Worm (Caenorhabditis elegans): Measurements from ENCODE around the gene cnc-1.

The cnc-1 gene

ce11 chrV:1466949-1467348 is 22.9 kb upstream of the cnc-1 start (continued):
- TF ChIP-seq tbx-2 (tag; optimal IDR thresholded peaks at IDR 0.05) (no peak), ceh-88 (GFP tag; IDR thresholded peaks at IDR 0.05) (no peak), snpc-4 (tag; optimal IDR thresholded peaks at IDR 0.05) (no peak)

ce11 chrV:1465932-1466331 is 21.9 kb upstream of the cnc-1 start:
- TF ChIP-seq efl-1 (optimal IDR thresholded peaks at IDR 0.05) (no peak), efl-1 (GFP tag; optimal IDR thresholded peaks at IDR 0.05 in 1 of 2) (peak in 1 of 2 experiments; percentile 40), pag-3 (tag; optimal IDR thresholded peaks at IDR 0.05; ENCODE audit: borderline replicate concordance, insufficient read depth) (no peak)

- TF ChIP-seq elt-2 (tag; optimal IDR thresholded peaks at IDR 0.05): peak; percentile 10
- TF ChIP-seq ztf-11 (tag; optimal IDR thresholded peaks at IDR 0.05): no peak
Observed at ce11 chrV:1464543-1465040, 20.5 kb upstream of the cnc-1 start, which contains the start of the genes fpn-1.2 and pqn-54. fpn-1.2 (minus strand) TSS chrV:1464699. pqn-54 (plus strand) TSS chrV:1464990.

ce11 chrV:1460069-1460468 is 16.0 kb upstream of the cnc-1 start, which contains the start of gene hacd-1:
hacd-1 (plus strand) TSS chrV:1460369.
- no peak for TF ChIP-seq vab-15 (tag; optimal IDR thresholded peaks at IDR 0.05)
- no peak for TF ChIP-seq snpc-4 (tag; optimal IDR thresholded peaks at IDR 0.05)
- TF ChIP-seq blmp-1 (tag; optimal IDR thresholded peaks at IDR 0.05): no peak
- no peak for TF ChIP-seq nhr-20 (tag; optimal IDR thresholded peaks at IDR 0.05)
- TF ChIP-seq ces-1 (GFP tag; optimal IDR thresholded peaks at IDR 0.05): no peak
- TF ChIP-seq nhr-71 (tag; optimal IDR thresholded peaks at IDR 0.05): no peak
- no peak for TF ChIP-seq F16B12.6 (tag; optimal IDR thresholded peaks at IDR 0.05)
- no peak for TF ChIP-seq pag-3 (tag; optimal IDR thresholded peaks at IDR 0.05; ENCODE audit: borderline replicate concordance, insufficient read depth)
- no peak for TF ChIP-seq nhr-76 (tag; optimal IDR thresholded peaks at IDR 0.05)
- TF ChIP-seq ama-1 (optimal IDR thresholded peaks at IDR 0.05): no peak
- no peak for TF ChIP-seq mdl-1 (tag; optimal IDR thresholded peaks at IDR 0.05)
- TF ChIP-seq C04F5.9 (tag; optimal IDR thresholded peaks at IDR 0.05): no peak
- TF ChIP-seq fos-1 (tag; optimal IDR thresholded peaks at IDR 0.05): no peak
- no peak for TF ChIP-seq ceh-82 (tag; optimal IDR thresholded peaks at IDR 0.05)

- TF ChIP-seq nhr-12 (tag; optimal IDR thresholded peaks at IDR 0.05) (no peak), lin-35 (GFP tag; optimal IDR thresholded peaks at IDR 0.05) (peak in 1 of 2 experiments; percentile 12), efl-1 (optimal IDR thresholded peaks at IDR 0.05) (no peak), efl-1 (GFP tag; optimal IDR thresholded peaks at IDR 0.05 in 1 of 2) (peak in 1 of 2 experiments; percentile 91), dpl-1 (GFP tag; optimal IDR thresholded peaks at IDR 0.05) (no peak), jun-1 (tag; optimal IDR thresholded peaks at IDR 0.05) (peak; percentile 44), zip-4 (GFP tag; optimal IDR thresholded peaks at IDR 0.05) (no peak), nhr-20 (tag; optimal IDR thresholded peaks at IDR 0.05) (peak; percentile 18), ces-1 (GFP tag; optimal IDR thresholded peaks at IDR 0.05) (no peak), nhr-237 (tag; optimal IDR thresholded peaks at IDR 0.05) (no peak), elt-2 (tag; optimal IDR thresholded peaks at IDR 0.05) (peak; percentile 79), sox-4 (tag; optimal IDR thresholded peaks at IDR 0.05) (no peak)
Observed at ce11 chrV:1459374-1459926, 15.4 kb upstream of the cnc-1 start.

- TF ChIP-seq lsy-2 (tag; optimal IDR thresholded peaks at IDR 0.05): peak in 1 of 2 experiments; percentile 54
- no peak for TF ChIP-seq efl-1 (optimal IDR thresholded peaks at IDR 0.05)
- TF ChIP-seq efl-1 (GFP tag; optimal IDR thresholded peaks at IDR 0.05 in 1 of 2): peak in 1 of 2 experiments; percentile 81
- peak in 1 of 2 experiments; percentile 16 for TF ChIP-seq lin-35 (GFP tag; optimal IDR thresholded peaks at IDR 0.05)
- TF ChIP-seq ceh-90 (tag; optimal IDR thresholded peaks at IDR 0.05): no peak
Observed at ce11 chrV:1456614-1457013, 12.5 kb upstream of the cnc-1 start.

- TF ChIP-seq fkh-4 (tag; optimal IDR thresholded peaks at IDR 0.05; ENCODE audit: borderline replicate concordance) (no peak), nhr-20 (tag; optimal IDR thresholded peaks at IDR 0.05) (no peak), swsn-7 (tag; optimal IDR thresholded peaks at IDR 0.05) (no peak), C34B4.2 (tag; optimal IDR thresholded peaks at IDR 0.05) (no peak), snpc-4 (tag; optimal IDR thresholded peaks at IDR 0.05) (peak; percentile 55), egl-27 (tag; optimal IDR thresholded peaks at IDR 0.05) (no peak), sox-4 (tag; optimal IDR thresholded peaks at IDR 0.05) (no peak), elt-2 (tag; optimal IDR thresholded peaks at IDR 0.05) (no peak)
Observed at ce11 chrV:1455280-1455679, 11.2 kb upstream of the cnc-1 start.

All from whole organism, L1 larva.